Fruit fly (Drosophila melanogaster) whole organism, adult: Measurements from ENCODE around the gene sick.

Experiments used
- CG11617 ChIP-seq: fragments of 200-800 bp; sonication (Bioruptor generic); optimal IDR thresholded peaks from 2 replicates; lab custom pipeline; 2017; ENCODE audit warnings: mild to moderate bottlenecking, missing biosample characterization, missing genetic modification reagents, missing genetic modification characterization
- CG12768 ChIP-seq: fragments of 200-800 bp; sonication (Bioruptor generic); optimal IDR thresholded peaks from 2 replicates; lab custom pipeline; 2017; ENCODE audit warnings: missing biosample characterization, missing genetic modification characterization, mild to moderate bottlenecking, moderate library complexity, missing genetic modification reagents
- CG14711 ChIP-seq: fragments of 200-800 bp; sonication (Bioruptor generic); optimal IDR thresholded peaks from 2 replicates; lab custom pipeline; 2018; ENCODE audit warnings: missing biosample characterization, mild to moderate bottlenecking, missing genetic modification characterization, moderate library complexity
- CG1620 ChIP-seq: fragments of 200-800 bp; sonication (Bioruptor generic); optimal IDR thresholded peaks from 2 replicates; lab custom pipeline; 2016; ENCODE audit warnings: missing biosample characterization, missing genetic modification characterization
- CG33017 ChIP-seq: fragments of 200-800 bp; sonication (Bioruptor generic); optimal IDR thresholded peaks from 2 replicates; lab custom pipeline; 2018; ENCODE audit warnings: missing biosample characterization, mild to moderate bottlenecking, missing genetic modification characterization, moderate library complexity
- CG5204 ChIP-seq: fragments of 200-800 bp; sonication (Bioruptor generic); optimal IDR thresholded peaks from 2 replicates; lab custom pipeline; 2016; ENCODE audit warnings: missing biosample characterization, missing genetic modification characterization
- CG7045 ChIP-seq: fragments of 200-800 bp; sonication (Bioruptor generic); optimal IDR thresholded peaks from 2 replicates; lab custom pipeline; 2017; ENCODE audit warnings: missing biosample characterization, mild to moderate bottlenecking, missing genetic modification characterization
- CG7101 ChIP-seq: fragments of 200-800 bp; sonication (Bioruptor generic); optimal IDR thresholded peaks from 2 replicates; lab custom pipeline; 2018; ENCODE audit warnings: missing biosample characterization, mild to moderate bottlenecking, missing genetic modification characterization, moderate library complexity
- Clk ChIP-seq: fragments of 200-800 bp; sonication (Bioruptor generic); optimal IDR thresholded peaks from 2 replicates; lab custom pipeline; 2017; ENCODE audit warnings: missing biosample characterization, missing genetic modification characterization
- Crg-1 ChIP-seq: fragments of 200-800 bp; sonication (Bioruptor generic); optimal IDR thresholded peaks from 2 replicates; lab custom pipeline; 2016; ENCODE audit warnings: missing biosample characterization, missing genetic modification characterization
- Hr96 ChIP-seq: fragments of 200-800 bp; sonication (Bioruptor generic); optimal IDR thresholded peaks from 2 replicates; lab custom pipeline; 2016; ENCODE audit warnings: missing biosample characterization, missing genetic modification characterization
- Mnt ChIP-seq: fragments of 200-800 bp; sonication (Bioruptor generic); optimal IDR thresholded peaks from 2 replicates; lab custom pipeline; 2016; ENCODE audit warnings: missing biosample characterization, mild to moderate bottlenecking, missing genetic modification characterization
- bab1 ChIP-seq: fragments of 200-800 bp; sonication (Bioruptor generic); optimal IDR thresholded peaks from 3 replicates; lab custom pipeline; 2019; ENCODE audit warnings: missing biosample characterization, mild to moderate bottlenecking, missing genetic modification characterization, moderate library complexity
- cic ChIP-seq: fragments of 200-800 bp; sonication (Bioruptor generic); optimal IDR thresholded peaks from 2 replicates; lab custom pipeline; 2017; ENCODE audit warnings: missing biosample characterization, mild to moderate bottlenecking, missing genetic modification characterization, moderate library complexity
- cnc ChIP-seq, 2 experiments: fragments of >200 bp; optimal IDR thresholded peaks; 2 replicates each; lab custom pipeline; 2017
- kay ChIP-seq: fragments of 200-800 bp; sonication (Bioruptor generic); peaks from one replicate; lab custom pipeline; 2016; ENCODE audit warnings: missing biosample characterization, missing genetic modification characterization, borderline replicate concordance
- ovo ChIP-seq: fragments of 200-800 bp; sonication (Bioruptor generic); optimal IDR thresholded peaks from 2 replicates; lab custom pipeline; 2016; ENCODE audit warnings: missing biosample characterization, missing genetic modification characterization
- pad ChIP-seq: fragments of 200-800 bp; sonication (Bioruptor generic); optimal IDR thresholded peaks from 3 replicates; lab custom pipeline; 2017; ENCODE audit warnings: missing biosample characterization, missing genetic modification characterization, mild to moderate bottlenecking, moderate library complexity, missing genetic modification reagents
- tj ChIP-seq: fragments of 200-800 bp; sonication (Bioruptor generic); optimal IDR thresholded peaks from 3 replicates; lab custom pipeline; 2017; ENCODE audit warnings: missing biosample characterization, mild to moderate bottlenecking, missing genetic modification characterization, moderate library complexity
- toe ChIP-seq: fragments of 200-800 bp; sonication (Bioruptor generic); optimal IDR thresholded peaks from 2 replicates; lab custom pipeline; 2016; ENCODE audit warnings: missing biosample characterization, missing genetic modification characterization

The sick gene

dm6 chr2L:19888347-19888746, 92.2 kb downstream of the sick start:
- TF ChIP-seq CG5204 (GFP tag; lab: Kevin White, UChicago) (no peak), pad (GFP tag; lab: Kevin White, UChicago) (no peak), CG1620 (GFP tag; lab: Kevin White, UChicago) (no peak), Hr96 (no peak), CG14711 (no peak), cic (GFP tag; lab: Kevin White, UChicago) (no peak), bab1 (GFP tag; lab: Kevin White, UChicago) (no peak), CG7101 (tag; lab: Kevin White, UChicago) (no peak), CG12768 (GFP tag; lab: Kevin White, UChicago) (no peak), CG33017 (tag; lab: Kevin White, UChicago) (no peak), Clk (no peak), kay (GFP tag; lab: Kevin White, UChicago) (no peak), ovo (GFP tag; lab: Kevin White, UChicago) (no peak), Crg-1 (GFP tag; lab: Kevin White, UChicago) (no peak), toe (GFP tag; lab: Kevin White, UChicago) (no peak), cnc (optimal IDR thresholded peaks at IDR 0.05; lab: Kevin White, UChicago) (no peak), CG11617 (GFP tag; lab: Kevin White, UChicago) (no peak), CG7045 (GFP tag; lab: Kevin White, UChicago) (no peak), tj (GFP tag; lab: Kevin White, UChicago) (no peak)

dm6 chr2L:19892450-19892849, 96.3 kb downstream of the sick start, which contains the start of gene CG10481:
Gene CG10481 (minus strand): TSS chr2L:19892550.
- TF ChIP-seq CG14711 (no peak), cic (GFP tag; lab: Kevin White, UChicago) (no peak), ovo (GFP tag; lab: Kevin White, UChicago) (no peak), Hr96 (no peak), CG12768 (GFP tag; lab: Kevin White, UChicago) (no peak), CG7101 (tag; lab: Kevin White, UChicago) (no peak), kay (GFP tag; lab: Kevin White, UChicago) (no peak), Clk (no peak), Mnt (GFP tag; lab: Kevin White, UChicago) (no peak), toe (GFP tag; lab: Kevin White, UChicago) (no peak), CG11617 (GFP tag; lab: Kevin White, UChicago) (no peak), CG33017 (tag; lab: Kevin White, UChicago) (no peak), cnc (optimal IDR thresholded peaks at IDR 0.05; lab: Kevin White, UChicago) (no peak), CG5204 (GFP tag; lab: Kevin White, UChicago) (no peak), pad (GFP tag; lab: Kevin White, UChicago) (no peak), CG1620 (GFP tag; lab: Kevin White, UChicago) (no peak)

- TF ChIP-seq tj (GFP tag; lab: Kevin White, UChicago) (no peak), CG7045 (GFP tag; lab: Kevin White, UChicago) (no peak), Mnt (GFP tag; lab: Kevin White, UChicago) (no peak)
Measured at dm6 chr2L:19894826-19895225, 98.7 kb downstream of the sick start.

- TF ChIP-seq CG5204 (GFP tag; lab: Kevin White, UChicago) (peak; percentile 8), bab1 (GFP tag; lab: Kevin White, UChicago) (no peak), CG11617 (GFP tag; lab: Kevin White, UChicago) (peak; percentile 6), CG7101 (tag; lab: Kevin White, UChicago) (peak; percentile 14)
Measured at dm6 chr2L:19895526-19896185, 99.5 kb downstream of the sick start.

dm6 chr2L:19897027-19897426, 100.9 kb downstream of the sick start:
- TF ChIP-seq toe (GFP tag; lab: Kevin White, UChicago) (no peak), CG1620 (GFP tag; lab: Kevin White, UChicago) (no peak), Clk (no peak), cnc (optimal IDR thresholded peaks at IDR 0.05; lab: Kevin White, UChicago) (no peak), CG7045 (GFP tag; lab: Kevin White, UChicago) (no peak), CG12768 (GFP tag; lab: Kevin White, UChicago) (no peak), Hr96 (no peak), Mnt (GFP tag; lab: Kevin White, UChicago) (no peak), kay (GFP tag; lab: Kevin White, UChicago) (no peak), CG14711 (no peak), tj (GFP tag; lab: Kevin White, UChicago) (no peak), cic (GFP tag; lab: Kevin White, UChicago) (no peak), CG5204 (GFP tag; lab: Kevin White, UChicago) (no peak), pad (GFP tag; lab: Kevin White, UChicago) (no peak), ovo (GFP tag; lab: Kevin White, UChicago) (no peak), bab1 (GFP tag; lab: Kevin White, UChicago) (no peak), CG33017 (tag; lab: Kevin White, UChicago) (no peak), CG7101 (tag; lab: Kevin White, UChicago) (no peak), Crg-1 (GFP tag; lab: Kevin White, UChicago) (no peak)
